Fruit fly (Drosophila melanogaster) whole organism, embryonic: Measurements from ENCODE around the gene CG5921.
A peak's percentile ranks its signal among the peaks of the same experiment; 100 is the strongest.

Experiments
- CG11247 ChIP-seq: fragments of 200-800 bp; sonication (Bioruptor generic); IDR thresholded peaks from 2 replicates; pipeline ENCODE4 v1.3.6; 2022; ENCODE audit warnings: missing biosample characterization, missing genetic modification characterization
- CG12236 ChIP-seq: fragments of 200-800 bp; sonication (Bioruptor generic); optimal IDR thresholded peaks from 2 replicates; lab custom pipeline; 2016; ENCODE audit warnings: missing biosample characterization, missing genetic modification characterization
- CG12769 ChIP-seq: fragments of 200-800 bp; sonication (Bioruptor generic); optimal IDR thresholded peaks from 2 replicates; lab custom pipeline; 2019; ENCODE audit warnings: missing biosample characterization, mild to moderate bottlenecking, missing genetic modification characterization, moderate library complexity
- CG13287 ChIP-seq: fragments of 200-800 bp; sonication (Bioruptor generic); IDR thresholded peaks from 2 replicates; pipeline ENCODE4 v1.3.6; 2022; ENCODE audit warnings: missing biosample characterization, missing genetic modification characterization; ENCODE audit not compliant: partially characterized antibody
- CG13424 ChIP-seq: fragments of 200-800 bp; sonication (Bioruptor generic); optimal IDR thresholded peaks from 2 replicates; lab custom pipeline; 2019; ENCODE audit warnings: missing biosample characterization, mild to moderate bottlenecking, missing genetic modification characterization, moderate library complexity
- CG13624 ChIP-seq: fragments of 200-800 bp; sonication (Bioruptor generic); optimal IDR thresholded peaks from 2 replicates; lab custom pipeline; 2016; ENCODE audit warnings: missing biosample characterization, missing genetic modification characterization
- CG15073 ChIP-seq: fragments of 200-800 bp; sonication (Bioruptor generic); optimal IDR thresholded peaks from 2 replicates; lab custom pipeline; 2016; ENCODE audit warnings: missing biosample characterization, missing genetic modification characterization
- CG1603 ChIP-seq: fragments of 200-800 bp; sonication (Bioruptor generic); optimal IDR thresholded peaks from 2 replicates; lab custom pipeline; 2019; ENCODE audit warnings: missing biosample characterization, mild to moderate bottlenecking, missing genetic modification characterization, moderate library complexity
- CG17186 ChIP-seq: fragments of 200-800 bp; sonication (Bioruptor generic); optimal IDR thresholded peaks from 3 replicates; lab custom pipeline; 2017; ENCODE audit warnings: missing biosample characterization, missing genetic modification reagents, missing genetic modification characterization
- CG2120 ChIP-seq: fragments of 200-800 bp; sonication (Bioruptor generic); optimal IDR thresholded peaks from 3 replicates; lab custom pipeline; 2016; ENCODE audit warnings: missing biosample characterization, missing genetic modification characterization
- CG2129 ChIP-seq: fragments of 200-800 bp; sonication (Bioruptor generic); IDR thresholded peaks from 2 replicates; pipeline ENCODE4 v1.3.6; 2022; ENCODE audit warnings: missing biosample characterization, missing genetic modification characterization; ENCODE audit not compliant: partially characterized antibody
- CG2678 ChIP-seq: fragments of 200-800 bp; sonication (Bioruptor generic); optimal IDR thresholded peaks from 3 replicates; lab custom pipeline; 2019; ENCODE audit warnings: missing biosample characterization, mild to moderate bottlenecking, missing genetic modification characterization, moderate library complexity
- CG30431 ChIP-seq: fragments of 200-800 bp; sonication (Bioruptor generic); optimal IDR thresholded peaks from 2 replicates; lab custom pipeline; 2017; ENCODE audit warnings: missing biosample characterization, missing genetic modification characterization
- CG33213 ChIP-seq: fragments of 200-800 bp; sonication (Bioruptor generic); optimal IDR thresholded peaks from 3 replicates; lab custom pipeline; 2016; ENCODE audit warnings: missing biosample characterization, missing genetic modification characterization
- CG3407 ChIP-seq: fragments of 200-800 bp; sonication (Bioruptor generic); optimal IDR thresholded peaks from 2 replicates; lab custom pipeline; 2018; ENCODE audit warnings: missing biosample characterization, mild to moderate bottlenecking, missing genetic modification characterization
- CG3838 ChIP-seq: fragments of 200-800 bp; sonication (Bioruptor generic); optimal IDR thresholded peaks from 3 replicates; lab custom pipeline; 2016; ENCODE audit warnings: missing biosample characterization, missing genetic modification characterization
- CG6683 ChIP-seq: fragments of 200-800 bp; sonication (Bioruptor generic); optimal IDR thresholded peaks from 2 replicates; lab custom pipeline; 2017; ENCODE audit warnings: missing biosample characterization, mild to moderate bottlenecking, missing genetic modification characterization, missing genetic modification reagents
- CG8924 ChIP-seq: fragments of 200-800 bp; optimal IDR thresholded peaks from 3 replicates; lab custom pipeline; 2019; ENCODE audit warnings: missing biosample characterization, mild to moderate bottlenecking, missing genetic modification characterization, moderate library complexity
- CHES-1-like ChIP-seq: fragments of 200-800 bp; sonication (Bioruptor generic); optimal IDR thresholded peaks from 2 replicates; lab custom pipeline; 2016; ENCODE audit warnings: missing biosample characterization, missing genetic modification characterization
- Dad ChIP-seq: fragments of 200-800 bp; sonication (Bioruptor generic); optimal IDR thresholded peaks from 3 replicates; lab custom pipeline; 2016; ENCODE audit warnings: missing biosample characterization, missing genetic modification characterization
- Deaf1 ChIP-seq: fragments of 200-800 bp; optimal IDR thresholded peaks from 3 replicates; lab custom pipeline; 2019; ENCODE audit warnings: missing biosample characterization, mild to moderate bottlenecking, missing genetic modification characterization, moderate library complexity
- Dll ChIP-seq: fragments of 200-800 bp; sonication (Bioruptor generic); IDR thresholded peaks from 4 replicates; pipeline ENCODE4 v1.3.6; 2022; ENCODE audit warnings: missing biosample characterization, missing genetic modification characterization; ENCODE audit not compliant: partially characterized antibody
- E2f1 ChIP-seq: fragments of 200-800 bp; sonication (Bioruptor generic); IDR thresholded peaks from 2 replicates; pipeline ENCODE4 v1.3.6; 2022; ENCODE audit warnings: missing biosample characterization, missing genetic modification characterization
- Fer3 ChIP-seq: fragments of 200-800 bp; sonication (Bioruptor generic); optimal IDR thresholded peaks from 2 replicates; lab custom pipeline; 2018; ENCODE audit warnings: missing biosample characterization, mild to moderate bottlenecking, missing genetic modification characterization, moderate library complexity
- H15 ChIP-seq: fragments of 200-800 bp; sonication (Bioruptor generic); IDR thresholded peaks from 3 replicates; pipeline ENCODE4 v1.3.6; 2022; ENCODE audit warnings: missing biosample characterization, missing genetic modification characterization
- Kr ChIP-seq: fragments of 200-800 bp; sonication (Bioruptor generic); optimal IDR thresholded peaks from 2 replicates; lab custom pipeline; 2017; ENCODE audit warnings: missing biosample characterization, mild to moderate bottlenecking, missing genetic modification characterization
- Mrtf ChIP-seq: fragments of 200-800 bp; sonication (Bioruptor generic); IDR thresholded peaks from 3 replicates; pipeline ENCODE4 v1.3.6; 2022; ENCODE audit warnings: missing biosample characterization, missing genetic modification characterization
- Scr ChIP-seq: fragments of 200-800 bp; sonication (Bioruptor generic); IDR thresholded peaks from 2 replicates; pipeline ENCODE4 v1.3.6; 2022; ENCODE audit warnings: missing biosample characterization, missing genetic modification characterization; ENCODE audit not compliant: partially characterized antibody
- Sry-β ChIP-seq: fragments of 200-800 bp; sonication (Bioruptor generic); optimal IDR thresholded peaks from 2 replicates; lab custom pipeline; 2018; ENCODE audit warnings: missing biosample characterization, mild to moderate bottlenecking, missing genetic modification characterization, moderate library complexity
- Trl ChIP-seq, 3 experiments: fragments of >200 bp in 2 of 3; fragments of 200-800 bp in 1 of 3; sonication (Bioruptor generic) in 1 of 3; optimal IDR thresholded peaks; 2 replicates in 1 of 3; 3 replicates in 2 of 3; lab custom pipeline; 2016 to 2017; ENCODE audit warnings: missing biosample characterization in 1 of 3, missing genetic modification characterization in 1 of 3
- Xbp1 ChIP-seq: fragments of 200-800 bp; sonication (Bioruptor generic); optimal IDR thresholded peaks from 3 replicates; lab custom pipeline; 2016; ENCODE audit warnings: missing biosample characterization, mild to moderate bottlenecking, missing genetic modification characterization
- ab ChIP-seq: fragments of 200-800 bp; sonication (Bioruptor generic); optimal IDR thresholded peaks from 2 replicates; lab custom pipeline; 2016; ENCODE audit warnings: missing biosample characterization, missing genetic modification characterization
- al ChIP-seq: fragments of 200-800 bp; sonication (Bioruptor generic); IDR thresholded peaks from 2 replicates; pipeline ENCODE4 v1.3.6; 2022; ENCODE audit warnings: missing biosample characterization, missing genetic modification characterization
- bigmax ChIP-seq: fragments of 200-800 bp; sonication (Bioruptor generic); optimal IDR thresholded peaks from 2 replicates; lab custom pipeline; 2018; ENCODE audit warnings: missing biosample characterization, mild to moderate bottlenecking, missing genetic modification characterization
- br ChIP-seq: fragments of >200 bp; optimal IDR thresholded peaks from 2 replicates; lab custom pipeline; 2017
- cg ChIP-seq: fragments of 200-800 bp; sonication (Bioruptor generic); optimal IDR thresholded peaks from 3 replicates; lab custom pipeline; 2019; ENCODE audit warnings: missing biosample characterization, mild to moderate bottlenecking, missing genetic modification characterization, moderate library complexity
- dmrt11E ChIP-seq: fragments of 200-800 bp; sonication (Bioruptor generic); optimal IDR thresholded peaks from 3 replicates; lab custom pipeline; 2018; ENCODE audit warnings: missing biosample characterization, mild to moderate bottlenecking, missing genetic modification characterization, moderate library complexity
- fd3F ChIP-seq: fragments of 200-800 bp; sonication (Bioruptor generic); optimal IDR thresholded peaks from 2 replicates; lab custom pipeline; 2018; ENCODE audit warnings: missing biosample characterization, mild to moderate bottlenecking, missing genetic modification characterization, moderate library complexity
- fd64A ChIP-seq: fragments of 200-800 bp; sonication (Bioruptor generic); optimal IDR thresholded peaks from 3 replicates; lab custom pipeline; 2018; ENCODE audit warnings: missing biosample characterization, mild to moderate bottlenecking, missing genetic modification characterization
- hth ChIP-seq: fragments of >200 bp; optimal IDR thresholded peaks from 2 replicates; lab custom pipeline; 2017; ENCODE audit warnings: inconsistent platforms
- luna ChIP-seq: fragments of 200-800 bp; sonication (Bioruptor generic); optimal IDR thresholded peaks from 2 replicates; lab custom pipeline; 2016; ENCODE audit warnings: missing biosample characterization, missing genetic modification characterization
- nau ChIP-seq: fragments of 200-800 bp; sonication (Bioruptor generic); optimal IDR thresholded peaks from 3 replicates; lab custom pipeline; 2017; ENCODE audit warnings: missing biosample characterization, mild to moderate bottlenecking, missing genetic modification characterization, missing genetic modification reagents
- nom ChIP-seq: fragments of 200-800 bp; sonication (Bioruptor generic); optimal IDR thresholded peaks from 2 replicates; lab custom pipeline; 2017; ENCODE audit warnings: missing biosample characterization, missing genetic modification characterization, mild to moderate bottlenecking, moderate library complexity, missing genetic modification reagents
- org-1 ChIP-seq: fragments of 200-800 bp; sonication (Bioruptor generic); optimal IDR thresholded peaks from 2 replicates; lab custom pipeline; 2017; ENCODE audit warnings: missing biosample characterization, missing genetic modification characterization
- pum ChIP-seq: fragments of 200-800 bp; sonication (Bioruptor generic); optimal IDR thresholded peaks from 2 replicates; lab custom pipeline; 2016; ENCODE audit warnings: missing biosample characterization, missing genetic modification characterization
- sc ChIP-seq, 3 experiments: fragments of >200 bp in 2 of 3; fragments of 200-800 bp in 1 of 3; sonication (Bioruptor generic) in 1 of 3; optimal IDR thresholded peaks; 2 replicates in 2 of 3; 3 replicates in 1 of 3; lab custom pipeline; 2017; ENCODE audit warnings: mild to moderate bottlenecking in 1 of 3, missing biosample characterization in 1 of 3, missing genetic modification characterization in 1 of 3, missing genetic modification reagents in 1 of 3
- slou ChIP-seq: fragments of 200-800 bp; sonication (Bioruptor generic); optimal IDR thresholded peaks from 3 replicates; lab custom pipeline; 2016; ENCODE audit warnings: missing biosample characterization, missing genetic modification characterization
- trh ChIP-seq: fragments of 200-800 bp; sonication (Bioruptor generic); optimal IDR thresholded peaks from 2 replicates; lab custom pipeline; 2016; ENCODE audit warnings: missing biosample characterization, missing genetic modification characterization
- usp ChIP-seq: fragments of >200 bp; optimal IDR thresholded peaks from 2 replicates; lab custom pipeline; 2017; ENCODE audit warnings: missing biosample characterization, missing genetic modification characterization
- vfl ChIP-seq: fragments of 200-800 bp; sonication (Bioruptor generic); optimal IDR thresholded peaks from 2 replicates; lab custom pipeline; 2016; ENCODE audit warnings: missing biosample characterization, missing genetic modification characterization

CG5921 gene

DNA sequence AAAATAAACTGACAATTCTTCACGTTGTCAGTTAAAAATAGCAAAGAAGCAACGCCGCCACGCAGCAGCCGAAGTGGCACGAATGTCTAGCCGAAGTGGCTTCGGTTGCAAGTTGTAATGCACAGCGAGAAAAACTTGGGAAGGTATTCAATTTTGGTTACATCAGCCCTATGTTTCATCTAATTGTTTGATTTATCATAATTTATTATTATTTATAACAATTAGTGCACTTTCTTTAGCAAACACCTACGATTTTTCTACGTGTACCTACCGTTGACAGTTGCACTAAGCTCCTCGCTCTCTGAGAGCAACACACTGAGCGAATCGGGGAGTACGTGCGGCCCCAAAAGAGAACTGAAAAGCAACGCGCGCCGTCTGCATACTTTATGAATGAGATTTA, 24.2 kb downstream of the CG5921 start, which contains the start of gene Tsp5D (continued):
- TF ChIP-seq Dad (GFP tag; lab: Kevin White, UChicago) = peak; percentile 30
- peak; percentile 76 for TF ChIP-seq dmrt11E (tag; lab: Kevin White, UChicago)
- TF ChIP-seq E2f1 (GFP tag; lab: Robert Waterston, UW) = peak; percentile 95
- TF ChIP-seq nom (GFP tag; lab: Kevin White, UChicago) = peak; percentile 95
- peak; percentile 24 for TF ChIP-seq CG12236 (GFP tag; lab: Kevin White, UChicago)
- TF ChIP-seq trh = peak; percentile 58
- TF ChIP-seq hth = no peak
- peak; percentile 95 for TF ChIP-seq CG2678 (tag; lab: Kevin White, UChicago)
- TF ChIP-seq Kr (GFP tag; lab: Kevin White, UChicago) = no peak
- TF ChIP-seq Xbp1 (GFP tag; lab: Kevin White, UChicago) = peak; percentile 90
- no peak for TF ChIP-seq Dll (GFP tag; lab: Robert Waterston, UW)
- peak; percentile 89 for TF ChIP-seq fd64A (GFP tag; lab: Kevin White, UChicago)
- no peak for TF ChIP-seq cg (GFP tag; lab: Kevin White, UChicago)
- peak; percentile 67 for TF ChIP-seq CG1603 (tag; lab: Kevin White, UChicago)
- TF ChIP-seq CG15073 (GFP tag; lab: Kevin White, UChicago) = peak; percentile 72
- TF ChIP-seq CG8924 (tag; lab: Kevin White, UChicago) = peak; percentile 92
- TF ChIP-seq CG13424 = peak; percentile 95
- TF ChIP-seq br = no peak
- TF ChIP-seq luna (GFP tag; lab: Kevin White, UChicago) = no peak
- peak; percentile 92 for TF ChIP-seq Mrtf (GFP tag; lab: Robert Waterston, UW)
- peak; percentile 95 for TF ChIP-seq H15 (GFP tag; lab: Robert Waterston, UW)
- TF ChIP-seq CG3407 (GFP tag; lab: Kevin White, UChicago) = peak; percentile 91
- no peak for TF ChIP-seq CHES-1-like (GFP tag; lab: Kevin White, UChicago)
- peak; percentile 85 for TF ChIP-seq org-1 (GFP tag; lab: Kevin White, UChicago)
- TF ChIP-seq CG13287 = peak; percentile 18; the same call in 1 of the 2 replicates
- TF ChIP-seq vfl (GFP tag; lab: Kevin White, UChicago) = no peak
- TF ChIP-seq CG11247 = peak; percentile 87
- peak; percentile 55 for TF ChIP-seq CG12769 (tag; lab: Kevin White, UChicago)
- peak; percentile 74 for TF ChIP-seq CG6683 (GFP tag; lab: Kevin White, UChicago)
- peak; percentile 88 for TF ChIP-seq Fer3 (tag; lab: Kevin White, UChicago)
- peak; percentile 54 for TF ChIP-seq Sry-β
- TF ChIP-seq CG17186 (GFP tag; lab: Kevin White, UChicago) = peak; percentile 70
- no peak for TF ChIP-seq CG2129
- no peak for TF ChIP-seq usp
- peak; percentile 59 for TF ChIP-seq al
- peak; percentile 11 for TF ChIP-seq slou (GFP tag; lab: Kevin White, UChicago)
- no peak for TF ChIP-seq CG3838
- TF ChIP-seq ab (GFP tag; lab: Kevin White, UChicago) = no peak
- peak; percentile 0 to 48 for TF ChIP-seq Trl (optimal IDR thresholded peaks at IDR 0.05; lab: Kevin White, UChicago)
- peak; percentile 31 for TF ChIP-seq Trl (GFP tag; optimal IDR thresholded peaks at IDR 0.05; lab: Kevin White, UChicago)
- TF ChIP-seq pum (GFP tag; lab: Kevin White, UChicago) = peak; percentile 47
- peak; percentile 44 for TF ChIP-seq bigmax (GFP tag; lab: Kevin White, UChicago)
- peak; percentile 90 for TF ChIP-seq nau (GFP tag; lab: Kevin White, UChicago)
- TF ChIP-seq Deaf1 = peak; percentile 98
- TF ChIP-seq CG33213 = peak; percentile 49
- TF ChIP-seq Scr (GFP tag; lab: Robert Waterston, UW) = no peak
- peak; percentile 84 for TF ChIP-seq CG30431 (GFP tag; lab: Kevin White, UChicago)
- no peak for TF ChIP-seq CG13624 (GFP tag; lab: Kevin White, UChicago)
- TF ChIP-seq fd3F (GFP tag; lab: Kevin White, UChicago) = peak; percentile 80
- TF ChIP-seq sc (optimal IDR thresholded peaks at IDR 0.05; lab: Kevin White, UChicago) = no peak
- TF ChIP-seq sc (GFP tag; optimal IDR thresholded peaks at IDR 0.05; lab: Kevin White, UChicago) = peak; percentile 92
- peak; percentile 24 for TF ChIP-seq CG2120 (GFP tag; lab: Kevin White, UChicago)
